Fruit fly (Drosophila melanogaster): ENCODE measurements around the gene IFT52.

- TF ChIP-seq Mnt (GFP tag; optimal IDR thresholded peaks at IDR 0.05) = no peak
- no peak for TF ChIP-seq pad (GFP tag; optimal IDR thresholded peaks at IDR 0.05)
- no peak for TF ChIP-seq Hr96 (GFP tag; optimal IDR thresholded peaks at IDR 0.05)
- TF ChIP-seq cic (GFP tag; optimal IDR thresholded peaks at IDR 0.05) = no peak
- no peak for TF ChIP-seq CG5204 (GFP tag; optimal IDR thresholded peaks at IDR 0.05)
- TF ChIP-seq CG11617 (GFP tag; optimal IDR thresholded peaks at IDR 0.05) = no peak
- TF ChIP-seq tj (GFP tag; optimal IDR thresholded peaks at IDR 0.05) = peak; percentile 97
- TF ChIP-seq Clk (GFP tag; optimal IDR thresholded peaks at IDR 0.05) = no peak
These were observed 24.3 kb downstream of the IFT52 start for dm6 chr2L:6532977-6533376.
